Fruit fly (Drosophila melanogaster) whole organism, pupa: ENCODE measurements around the gene moody.
A peak's percentile ranks its signal among the peaks of the same experiment; 100 is the strongest.

ENCODE experiments used
- CG10348 ChIP-seq: fragments of 200-800 bp; sonication (Bioruptor generic); IDR thresholded peaks from 2 replicates; pipeline ENCODE4 v1.3.6; 2022; ENCODE audit warnings: missing biosample characterization, missing genetic modification characterization
- CG12605 ChIP-seq: fragments of 200-800 bp; sonication (Bioruptor generic); IDR thresholded peaks from 2 replicates; pipeline ENCODE4 v1.3.6; 2022; ENCODE audit warnings: missing biosample characterization, missing genetic modification characterization
- CG13204 ChIP-seq: fragments of 200-800 bp; sonication (Bioruptor generic); optimal IDR thresholded peaks from 2 replicates; lab custom pipeline; 2018; ENCODE audit warnings: missing biosample characterization, mild to moderate bottlenecking, missing genetic modification characterization, moderate library complexity
- CG14655 ChIP-seq: fragments of 200-800 bp; sonication (Bioruptor generic); optimal IDR thresholded peaks from 3 replicates; lab custom pipeline; 2017; ENCODE audit warnings: mild to moderate bottlenecking, missing biosample characterization, missing genetic modification reagents, missing genetic modification characterization
- CG15710 ChIP-seq: fragments of 200-800 bp; sonication (Bioruptor generic); optimal IDR thresholded peaks from 2 replicates; lab custom pipeline; 2018; ENCODE audit warnings: missing biosample characterization, mild to moderate bottlenecking, missing genetic modification characterization, moderate library complexity
- CG17806 ChIP-seq: fragments of 200-800 bp; sonication (Bioruptor generic); optimal IDR thresholded peaks from 2 replicates; lab custom pipeline; 2018; ENCODE audit warnings: missing biosample characterization, mild to moderate bottlenecking, missing genetic modification characterization, moderate library complexity
- CG32121 ChIP-seq: fragments of 200-800 bp; sonication (Bioruptor generic); IDR thresholded peaks from 2 replicates; pipeline ENCODE4 v1.3.6; 2022; ENCODE audit warnings: missing biosample characterization, missing genetic modification characterization
- CG34367 ChIP-seq: fragments of 200-800 bp; sonication (Bioruptor generic); optimal IDR thresholded peaks from 2 replicates; lab custom pipeline; 2018; ENCODE audit warnings: missing biosample characterization, mild to moderate bottlenecking, missing genetic modification characterization
- CG4496 ChIP-seq: fragments of 200-800 bp; sonication (Bioruptor generic); IDR thresholded peaks from 3 replicates; pipeline ENCODE4 v1.3.6; 2022; ENCODE audit warnings: missing biosample characterization, missing genetic modification characterization
- CG8159 ChIP-seq: fragments of 200-800 bp; sonication (Bioruptor generic); optimal IDR thresholded peaks from 3 replicates; lab custom pipeline; 2018; ENCODE audit warnings: missing biosample characterization, mild to moderate bottlenecking, missing genetic modification characterization, moderate library complexity
- CG8301 ChIP-seq: fragments of 200-800 bp; sonication (Bioruptor generic); optimal IDR thresholded peaks from 2 replicates; lab custom pipeline; 2018; ENCODE audit warnings: missing biosample characterization, mild to moderate bottlenecking, missing genetic modification characterization
- CG9948 ChIP-seq: fragments of 200-800 bp; sonication (Bioruptor generic); optimal IDR thresholded peaks from 2 replicates; lab custom pipeline; 2018; ENCODE audit warnings: missing biosample characterization, mild to moderate bottlenecking, missing genetic modification characterization, moderate library complexity
- D1 ChIP-seq: fragments of 200-800 bp; sonication (Bioruptor generic); optimal IDR thresholded peaks from 2 replicates; lab custom pipeline; 2018; ENCODE audit warnings: missing biosample characterization, mild to moderate bottlenecking, missing genetic modification characterization, moderate library complexity
- EcR ChIP-seq: fragments of 200-800 bp; sonication (Bioruptor generic); optimal IDR thresholded peaks from 3 replicates; lab custom pipeline; 2019; ENCODE audit warnings: missing biosample characterization, missing genetic modification characterization, mild to moderate bottlenecking, moderate library complexity, missing genetic modification reagents
- Ets98B ChIP-seq: fragments of 200-800 bp; sonication (Bioruptor generic); IDR thresholded peaks from 2 replicates; pipeline ENCODE4 v1.3.6; 2022; ENCODE audit warnings: missing biosample characterization, missing genetic modification characterization
- Pif1A ChIP-seq: fragments of 200-800 bp; sonication (Bioruptor generic); optimal IDR thresholded peaks from 3 replicates; lab custom pipeline; 2016; ENCODE audit warnings: missing biosample characterization, missing genetic modification characterization
- Pif1B ChIP-seq: fragments of 200-800 bp; sonication (Bioruptor generic); optimal IDR thresholded peaks from 3 replicates; lab custom pipeline; 2016; ENCODE audit warnings: missing biosample characterization, missing genetic modification characterization
- Snoo ChIP-seq: fragments of 200-800 bp; sonication (Bioruptor generic); optimal IDR thresholded peaks from 3 replicates; lab custom pipeline; 2017; ENCODE audit warnings: missing biosample characterization, mild to moderate bottlenecking, missing genetic modification characterization, inconsistent platforms
- fd96Ca ChIP-seq: fragments of 200-800 bp; sonication (Bioruptor generic); IDR thresholded peaks from 3 replicates; pipeline ENCODE4 v1.3.6; 2022; ENCODE audit warnings: missing biosample characterization, missing genetic modification characterization
- gl ChIP-seq: fragments of 200-800 bp; sonication (Bioruptor generic); optimal IDR thresholded peaks from 2 replicates; lab custom pipeline; 2018; ENCODE audit warnings: missing biosample characterization, mild to moderate bottlenecking, missing genetic modification characterization
- rn ChIP-seq: fragments of 200-800 bp; sonication (Bioruptor generic); IDR thresholded peaks from 2 replicates; pipeline ENCODE4 v1.3.6; 2022; ENCODE audit warnings: missing biosample characterization, missing genetic modification characterization

moody gene

dm6 chrX:2004114-2004513 lies 45.8 kb downstream of the moody start:
- TF ChIP-seq CG13204 (GFP tag; lab: Kevin White, UChicago) (no peak), CG34367 (tag; lab: Kevin White, UChicago) (no peak), Pif1A (GFP tag; lab: Kevin White, UChicago) (no peak), gl (tag; lab: Kevin White, UChicago) (no peak), CG8159 (tag; lab: Kevin White, UChicago) (no peak), CG9948 (tag; lab: Kevin White, UChicago) (no peak), fd96Ca (GFP tag; lab: Robert Waterston, UW) (no peak), rn (GFP tag; lab: Robert Waterston, UW) (no peak), CG10348 (GFP tag; lab: Robert Waterston, UW) (no peak), EcR (no peak), Snoo (tag; lab: Kevin White, UChicago) (no peak), Ets98B (no peak), CG14655 (GFP tag; lab: Kevin White, UChicago) (no peak), Pif1B (no peak), D1 (tag; lab: Kevin White, UChicago) (no peak), CG17806 (tag; lab: Kevin White, UChicago) (no peak), CG32121 (GFP tag; lab: Robert Waterston, UW) (no peak), CG12605 (no peak), CG15710 (no peak), CG8301 (tag; lab: Kevin White, UChicago) (no peak)

dm6 chrX:2001057-2001456 lies 48.9 kb downstream of the moody start:
- no peak for TF ChIP-seq CG32121 (GFP tag; lab: Robert Waterston, UW)
- no peak for TF ChIP-seq EcR
- TF ChIP-seq fd96Ca (GFP tag; lab: Robert Waterston, UW), result no peak
- TF ChIP-seq Pif1B, result no peak
- TF ChIP-seq Ets98B, result no peak
- TF ChIP-seq CG10348 (GFP tag; lab: Robert Waterston, UW), result no peak
- no peak for TF ChIP-seq CG34367 (tag; lab: Kevin White, UChicago)

dm6 chrX:1995653-1996052 lies 54.3 kb downstream of the moody start:
- TF ChIP-seq CG8159 (tag; lab: Kevin White, UChicago), result no peak
- no peak for TF ChIP-seq CG8301 (tag; lab: Kevin White, UChicago)
- no peak for TF ChIP-seq CG17806 (tag; lab: Kevin White, UChicago)
- TF ChIP-seq CG4496 (GFP tag; lab: Robert Waterston, UW), result peak; percentile 35; the same call in 1 of the 3 replicates
- no peak for TF ChIP-seq Pif1A (GFP tag; lab: Kevin White, UChicago)
- no peak for TF ChIP-seq CG12605
- TF ChIP-seq EcR, result no peak
- TF ChIP-seq CG32121 (GFP tag; lab: Robert Waterston, UW), result no peak; the same call in 1 of the 2 replicates
